Worm (Caenorhabditis elegans) whole organism, dauer: ENCODE measurements around the gene ZK1290.14.

Source experiments
- unc-62 ChIP-seq: sonication (generic microtip); optimal IDR thresholded peaks from 2 replicates; lab custom pipeline; 2017; ENCODE audit warnings: missing biosample characterization, missing genetic modification reagents, missing genetic modification characterization

Gene ZK1290.14

ce11 chrII:7555454-7555853 is at the start of gene ZK1290.14:
TSS of gene ZK1290.14 (minus strand) at chrII:7555592.
- TF ChIP-seq unc-62 (GFP tag; lab: Kevin White, UChicago): no peak

ce11 chrII:7599357-7599756 is 44.0 kb upstream of the ZK1290.14 start, which contains the start of gene npp-21:
TSS of gene npp-21 (plus strand) at chrII:7599657.
- TF ChIP-seq unc-62 (GFP tag; lab: Kevin White, UChicago): no peak

- TF ChIP-seq unc-62 (GFP tag; lab: Kevin White, UChicago): no peak
These were observed 43.4 kb upstream of the ZK1290.14 start, which contains the start of gene pgam-5 for ce11 chrII:7598702-7599314. TSS of gene pgam-5 (minus strand) at chrII:7598752.

ce11 chrII:7594812-7595211 is 39.4 kb upstream of the ZK1290.14 start, which contains the start of gene syd-1:
TSS of gene syd-1 (minus strand) at chrII:7594912.
- no peak for TF ChIP-seq unc-62 (GFP tag; lab: Kevin White, UChicago)

DNA sequence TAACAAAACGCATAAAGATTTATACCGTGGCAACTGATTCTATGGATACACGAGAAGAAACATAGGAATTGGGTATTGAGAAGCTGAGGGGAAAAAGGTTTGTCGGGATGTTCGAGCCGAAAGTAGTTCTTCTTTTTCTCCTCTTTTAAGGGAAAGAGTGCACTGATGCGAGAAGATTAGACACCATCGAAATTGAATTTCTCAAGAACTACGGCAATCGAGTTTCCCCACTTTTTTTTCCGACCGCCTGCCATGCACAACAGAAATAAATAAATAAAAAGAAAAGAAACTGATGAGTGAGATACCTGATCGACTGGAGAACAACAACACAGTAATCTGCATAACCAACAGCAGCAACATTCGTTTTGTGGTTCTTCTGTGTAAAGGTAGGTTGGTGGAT is 38.9 kb upstream of the ZK1290.14 start:
- TF ChIP-seq unc-62 (GFP tag; lab: Kevin White, UChicago): no peak

DNA sequence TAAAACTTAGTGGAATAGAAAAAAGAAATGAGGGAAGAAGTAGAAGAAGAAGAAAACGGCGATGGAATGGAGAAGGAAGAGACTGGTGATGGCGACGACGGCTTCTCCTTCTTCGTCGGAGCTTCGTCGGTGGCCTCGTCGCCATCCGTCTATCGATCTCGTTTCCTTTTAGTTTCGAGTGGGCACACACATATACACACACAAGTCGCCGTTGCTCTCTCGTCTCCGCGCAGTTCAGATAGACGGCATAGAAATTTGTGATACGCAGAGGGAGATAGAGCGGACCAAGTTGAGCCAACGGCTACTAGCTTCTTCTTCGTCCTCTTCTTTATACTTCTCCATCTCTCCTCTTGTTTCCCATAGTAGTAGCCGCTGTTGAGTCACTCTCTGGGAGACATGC is 37.8 kb upstream of the ZK1290.14 start:
- no peak for TF ChIP-seq unc-62 (GFP tag; lab: Kevin White, UChicago)

DNA sequence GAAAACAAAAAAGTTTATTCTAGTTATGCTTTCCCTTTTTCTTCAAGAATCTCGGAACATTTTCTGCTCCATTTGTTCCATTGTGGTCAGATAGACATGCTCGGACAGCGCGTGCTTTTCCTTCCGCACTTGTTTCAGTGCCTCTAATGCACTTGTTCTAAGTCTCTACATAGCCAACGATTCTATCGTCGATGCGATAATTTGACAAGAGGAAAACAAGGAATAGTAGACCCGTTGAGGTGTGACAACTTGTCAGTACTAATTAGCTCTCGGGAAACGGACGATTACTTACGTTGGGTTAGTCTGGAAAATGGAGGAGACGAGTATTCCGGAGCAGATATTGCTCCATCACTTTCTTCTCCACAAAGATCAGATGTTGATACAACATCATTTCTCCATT is 32.9 kb upstream of the ZK1290.14 start:
- TF ChIP-seq unc-62 (GFP tag; lab: Kevin White, UChicago): no peak

- TF ChIP-seq unc-62 (GFP tag; lab: Kevin White, UChicago): no peak
These were observed 28.2 kb upstream of the ZK1290.14 start, which contains the start of gene mks-3 for ce11 chrII:7583555-7583954. TSS of gene mks-3 (minus strand) at chrII:7583655.

ce11 chrII:7577412-7577811 is 22.0 kb upstream of the ZK1290.14 start, which contains the start of gene F35D2.6:
TSS of gene F35D2.6 (plus strand) at chrII:7577712.
- TF ChIP-seq unc-62 (GFP tag; lab: Kevin White, UChicago): no peak

- no peak for TF ChIP-seq unc-62 (GFP tag; lab: Kevin White, UChicago)
These were observed 20.2 kb upstream of the ZK1290.14 start, which contains the start of gene F35D2.1 for ce11 chrII:7575614-7576013. TSS of gene F35D2.1 (plus strand) at chrII:7575914.

DNA sequence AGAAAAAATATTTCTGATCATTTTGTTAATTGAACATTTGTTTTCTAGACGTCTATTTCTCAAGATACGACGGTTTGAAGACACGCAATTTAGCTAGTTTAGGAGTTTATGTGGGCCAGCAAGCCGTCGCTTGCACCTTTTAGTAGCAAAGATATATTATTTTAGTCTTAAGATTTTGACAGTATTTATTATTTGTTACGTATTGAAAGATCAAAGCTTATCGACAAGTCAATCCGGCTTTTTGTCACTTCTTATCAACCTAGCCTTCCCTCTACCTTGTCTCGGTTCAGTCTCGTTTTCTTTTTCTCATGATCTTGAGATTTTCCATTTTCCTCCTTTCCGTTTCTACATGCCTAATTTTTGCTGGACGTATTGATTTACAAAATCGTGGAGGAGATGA is 18.8 kb upstream of the ZK1290.14 start, which contains the start of gene F35D2.2:
Gene F35D2.2, plus strand, starts transcription at position 301 of the 400 bp plus-strand sequence.
- TF ChIP-seq unc-62 (GFP tag; lab: Kevin White, UChicago): no peak

DNA sequence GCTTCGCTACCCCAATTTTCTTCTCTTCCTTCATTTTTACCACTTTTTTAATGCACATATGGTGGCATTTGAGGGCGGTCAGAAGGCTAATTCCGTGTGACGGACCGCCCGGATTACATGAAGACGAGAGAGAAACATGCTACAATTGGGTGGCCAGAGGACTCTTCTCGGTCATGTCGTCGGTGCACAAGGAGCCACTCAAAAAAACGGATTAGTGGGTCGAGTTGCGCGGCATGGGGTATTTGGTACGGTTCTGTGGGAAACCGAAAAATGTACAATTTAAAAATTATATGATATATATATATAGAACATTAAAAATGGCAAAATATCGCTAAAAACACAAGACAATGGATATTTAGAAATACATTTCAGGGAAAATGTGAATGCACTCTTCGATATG is 15.4 kb upstream of the ZK1290.14 start:
- no peak for TF ChIP-seq unc-62 (GFP tag; lab: Kevin White, UChicago)

DNA sequence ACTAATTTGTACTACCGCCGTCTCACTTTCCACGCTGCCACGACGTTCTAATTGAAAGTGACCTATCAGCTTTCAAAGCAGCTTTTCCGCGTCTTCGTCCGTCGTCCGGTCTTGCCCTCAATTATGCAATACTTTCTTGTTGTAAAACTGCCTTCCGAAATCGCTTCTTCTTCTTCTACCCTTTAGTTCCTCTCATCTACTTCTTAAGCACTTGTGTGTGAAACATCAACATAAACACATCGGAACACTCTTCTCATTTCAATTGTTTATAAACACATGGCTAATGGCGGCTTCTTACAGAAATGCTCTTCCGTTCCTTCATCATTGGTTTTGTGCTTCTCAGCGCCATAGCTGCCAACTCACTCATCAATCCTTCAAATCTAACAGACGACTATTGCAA is 14.9 kb upstream of the ZK1290.14 start, which contains the start of gene F35D2.3:
Gene F35D2.3, plus strand, starts transcription at position 301 of the 400 bp plus-strand sequence.
- TF ChIP-seq unc-62 (GFP tag; lab: Kevin White, UChicago): no peak

DNA sequence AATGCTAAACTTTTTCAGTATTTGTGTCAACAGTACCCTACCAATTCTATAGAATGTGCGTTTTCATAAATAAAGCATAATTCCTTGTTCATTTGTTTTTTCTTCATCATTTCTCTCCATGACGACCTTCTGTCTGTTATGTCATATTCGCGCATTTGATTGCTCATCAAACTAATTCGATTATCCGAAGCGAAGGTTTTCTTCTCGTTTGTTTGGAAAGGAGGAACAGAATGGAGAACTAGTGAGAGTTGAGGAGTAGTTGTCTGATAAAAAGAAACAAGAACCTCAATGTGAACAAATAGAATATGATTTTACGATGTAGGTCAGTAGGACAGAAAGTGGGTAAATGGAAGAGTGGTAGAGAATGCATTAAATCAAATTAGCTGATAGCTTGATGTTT is 7.2 kb upstream of the ZK1290.14 start:
- TF ChIP-seq unc-62 (GFP tag; lab: Kevin White, UChicago): no peak

DNA sequence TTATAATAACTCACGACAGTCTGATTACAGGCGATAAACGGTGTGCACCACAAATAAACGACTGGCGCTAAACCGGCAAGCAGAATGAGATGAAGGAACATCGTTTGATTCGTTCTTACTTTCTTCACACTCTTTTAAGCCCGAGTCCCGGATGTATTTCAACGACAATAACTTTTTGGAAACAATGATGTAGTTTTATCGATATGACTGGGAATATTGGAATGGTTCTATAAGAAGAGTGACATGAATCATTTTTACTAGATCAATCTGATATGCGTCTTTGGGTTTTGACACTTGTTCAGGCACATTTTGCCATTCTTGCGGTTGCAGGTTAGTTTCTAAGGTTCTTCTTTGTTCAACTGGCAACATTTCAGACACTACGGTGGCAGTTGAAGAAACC is 6.1 kb upstream of the ZK1290.14 start, which contains the start of the genes ZK1290.11 and ZK1290.1:
Gene ZK1290.11, minus strand, starts transcription at position 101 of the 400 bp plus-strand sequence.
Gene ZK1290.1, plus strand, starts transcription at position 271 of the 400 bp plus-strand sequence.
- no peak for TF ChIP-seq unc-62 (GFP tag; lab: Kevin White, UChicago)

ce11 chrII:7560844-7561243 is 5.5 kb upstream of the ZK1290.14 start:
- TF ChIP-seq unc-62 (GFP tag; lab: Kevin White, UChicago): no peak

DNA sequence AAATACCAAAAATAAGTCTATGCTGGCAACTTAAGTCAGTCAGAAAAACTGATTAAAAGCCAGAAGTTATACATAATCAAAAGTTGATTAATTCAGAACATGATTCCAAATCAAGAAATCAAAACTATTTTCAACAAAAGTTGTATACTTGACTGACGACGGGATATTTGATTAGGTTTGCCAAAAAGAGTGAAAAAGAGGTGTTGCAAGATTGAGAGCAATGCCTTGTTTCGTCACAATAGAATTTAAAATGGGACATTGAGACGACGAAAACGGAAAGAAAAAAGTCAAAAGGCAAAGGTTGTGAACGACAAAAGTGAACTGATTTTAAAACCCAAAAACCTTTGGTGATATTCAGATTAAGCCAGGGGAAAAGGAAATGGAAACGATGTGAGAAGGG is 3.5 kb upstream of the ZK1290.14 start:
- TF ChIP-seq unc-62 (GFP tag; lab: Kevin White, UChicago): no peak
